Worm (Caenorhabditis elegans) whole organism, L1 larva: ENCODE results near the gene H03G16.5.

Source experiments
- C04F5.9 ChIP-seq: sonication (generic microtip); optimal IDR thresholded peaks from 2 replicates; lab custom pipeline; 2016; ENCODE audit warnings: missing genetic modification characterization, missing compliant biosample characterization
- C16A3.4 ChIP-seq: fragments of 150-350 bp; optimal IDR thresholded peaks from 2 replicates; lab custom pipeline; 2014; ENCODE audit warnings: missing biosample characterization, missing genetic modification characterization
- Y116A8C.19 ChIP-seq: sonication (generic microtip); optimal IDR thresholded peaks from 2 replicates; lab custom pipeline; 2016; ENCODE audit warnings: missing compliant biosample characterization, missing genetic modification characterization, borderline replicate concordance
- aha-1 ChIP-seq: fragments of 150-350 bp; optimal IDR thresholded peaks from 2 replicates; lab custom pipeline; 2014; ENCODE audit warnings: missing biosample characterization, missing genetic modification characterization
- aly-2 ChIP-seq: fragments of 150-350 bp; optimal IDR thresholded peaks from 2 replicates; lab custom pipeline; 2014; ENCODE audit warnings: missing biosample characterization, missing genetic modification characterization
- ceh-63 ChIP-seq: fragments of 200-800 bp; sonication (Bioruptor generic); optimal IDR thresholded peaks from 2 replicates; lab custom pipeline; 2018; ENCODE audit warnings: mild to moderate bottlenecking, missing genetic modification characterization, missing compliant biosample characterization
- ceh-90 ChIP-seq: sonication (generic microtip); optimal IDR thresholded peaks from 2 replicates; lab custom pipeline; 2016; ENCODE audit warnings: missing genetic modification characterization, missing compliant biosample characterization
- dsc-1 ChIP-seq: sonication (generic microtip); optimal IDR thresholded peaks from 2 replicates; lab custom pipeline; 2016; ENCODE audit warnings: mild to moderate bottlenecking, missing genetic modification characterization, missing compliant biosample characterization
- efl-1 ChIP-seq, 4 experiments: fragments of 150-350 bp; optimal IDR thresholded peaks in 3 of 4; peaks in 1 of 4; 1 replicate in 1 of 4; 2 replicates in 3 of 4; lab custom pipeline; 2014; ENCODE audit warnings: missing biosample characterization in 2 of 4, missing genetic modification characterization in 2 of 4, missing genetic modification reagents in 2 of 4
- elt-2 ChIP-seq: sonication (generic microtip); optimal IDR thresholded peaks from 2 replicates; lab custom pipeline; 2016; ENCODE audit warnings: missing genetic modification characterization, mild to moderate bottlenecking, inconsistent platforms, missing compliant biosample characterization, missing genetic modification reagents
- fkh-4 ChIP-seq: sonication (generic microtip); optimal IDR thresholded peaks from 2 replicates; lab custom pipeline; 2016; ENCODE audit warnings: missing compliant biosample characterization, missing genetic modification characterization, borderline replicate concordance
- grh-1 ChIP-seq: fragments of 200-800 bp; sonication (Bioruptor generic); IDR thresholded peaks from 2 replicates; pipeline ENCODE4 v1.3.6; 2022; ENCODE audit warnings: missing genetic modification reagents, missing genetic modification characterization, missing compliant biosample characterization
- irx-1 ChIP-seq: sonication (generic microtip); optimal IDR thresholded peaks from 2 replicates; lab custom pipeline; 2016; ENCODE audit warnings: missing genetic modification characterization, missing compliant biosample characterization
- isw-1 ChIP-seq: fragments of 200-800 bp; sonication (Bioruptor generic); IDR thresholded peaks from 2 replicates; pipeline ENCODE4 v1.3.6; 2022; ENCODE audit warnings: missing genetic modification characterization, missing compliant biosample characterization
- jun-1 ChIP-seq: fragments of 150-350 bp; optimal IDR thresholded peaks from 2 replicates; lab custom pipeline; 2014; ENCODE audit warnings: missing biosample characterization, missing genetic modification reagents, missing genetic modification characterization
- lin-13 ChIP-seq: fragments of 150-350 bp; optimal IDR thresholded peaks from 2 replicates; lab custom pipeline; 2014; ENCODE audit warnings: missing biosample characterization, missing genetic modification reagents, missing genetic modification characterization
- lin-14 ChIP-seq: fragments of 200-800 bp; sonication (Bioruptor generic); optimal IDR thresholded peaks from 2 replicates; lab custom pipeline; 2018; ENCODE audit warnings: mild to moderate bottlenecking, missing genetic modification characterization, moderate library complexity, missing compliant biosample characterization
- lin-35 ChIP-seq, 2 experiments: fragments of 150-350 bp; optimal IDR thresholded peaks; 2 replicates each; lab custom pipeline; 2014; ENCODE audit warnings: missing biosample characterization in 2 of 2, missing genetic modification characterization in 2 of 2, missing genetic modification reagents in 2 of 2
- lin-39 ChIP-seq: fragments of 150-350 bp; optimal IDR thresholded peaks from 2 replicates; lab custom pipeline; 2014; ENCODE audit warnings: missing biosample characterization, missing genetic modification reagents, missing genetic modification characterization
- lsy-2 ChIP-seq, 2 experiments: fragments of 150-350 bp; optimal IDR thresholded peaks; 2 replicates each; lab custom pipeline; 2014; ENCODE audit warnings: missing biosample characterization in 2 of 2, missing genetic modification characterization in 2 of 2
- nhr-12 ChIP-seq: sonication (generic microtip); optimal IDR thresholded peaks from 2 replicates; lab custom pipeline; 2017; ENCODE audit warnings: missing biosample characterization, missing genetic modification characterization
- nhr-19 ChIP-seq: fragments of 200-800 bp; sonication (Bioruptor generic); conservative IDR thresholded peaks from 2 replicates; pipeline ENCODE4 v1.3.6; 2022; ENCODE audit warnings: missing genetic modification characterization, missing compliant biosample characterization
- nhr-71 ChIP-seq: sonication (generic microtip); optimal IDR thresholded peaks from 2 replicates; lab custom pipeline; 2016; ENCODE audit warnings: mild to moderate bottlenecking, missing genetic modification characterization, moderate library complexity, missing compliant biosample characterization
- nhr-77 ChIP-seq: fragments of 150-350 bp; optimal IDR thresholded peaks from 2 replicates; lab custom pipeline; 2014; ENCODE audit warnings: missing biosample characterization, missing genetic modification characterization
- nhr-84 ChIP-seq: sonication (generic microtip); optimal IDR thresholded peaks from 2 replicates; lab custom pipeline; 2017; ENCODE audit warnings: missing biosample characterization, missing genetic modification characterization
- nhr-85 ChIP-seq: sonication (generic microtip); peaks from one replicate; lab custom pipeline; 2016; ENCODE audit warnings: missing genetic modification characterization, inconsistent platforms, missing compliant biosample characterization
- pax-3 ChIP-seq: fragments of 200-800 bp; sonication (Bioruptor generic); optimal IDR thresholded peaks from 2 replicates; lab custom pipeline; 2018; ENCODE audit warnings: mild to moderate bottlenecking, missing genetic modification characterization, moderate library complexity, missing compliant biosample characterization
- rnt-1 ChIP-seq: sonication (generic microtip); optimal IDR thresholded peaks from 2 replicates; lab custom pipeline; 2016; ENCODE audit warnings: mild to moderate bottlenecking, missing genetic modification characterization, moderate library complexity, missing compliant biosample characterization
- skn-1 ChIP-seq: fragments of 150-350 bp; optimal IDR thresholded peaks from 2 replicates; lab custom pipeline; 2014; ENCODE audit warnings: missing biosample characterization, missing genetic modification characterization
- snu-23 ChIP-seq: sonication (generic microtip); optimal IDR thresholded peaks from 2 replicates; lab custom pipeline; 2016; ENCODE audit warnings: missing genetic modification characterization, missing compliant biosample characterization
- sox-4 ChIP-seq: sonication (generic microtip); optimal IDR thresholded peaks from 2 replicates; lab custom pipeline; 2016; ENCODE audit warnings: missing genetic modification characterization, missing compliant biosample characterization
- swsn-7 ChIP-seq: sonication (generic microtip); optimal IDR thresholded peaks from 2 replicates; lab custom pipeline; 2016; ENCODE audit warnings: missing genetic modification characterization, missing compliant biosample characterization
- tbx-2 ChIP-seq: sonication (generic microtip); optimal IDR thresholded peaks from 2 replicates; lab custom pipeline; 2016; ENCODE audit warnings: missing genetic modification characterization, missing compliant biosample characterization
- tlp-1 ChIP-seq: fragments of 150-350 bp; optimal IDR thresholded peaks from 2 replicates; lab custom pipeline; 2014; ENCODE audit warnings: missing biosample characterization, missing genetic modification characterization
- unc-130 ChIP-seq: fragments of 150-350 bp; optimal IDR thresholded peaks from 2 replicates; lab custom pipeline; 2017; ENCODE audit warnings: missing biosample characterization, missing genetic modification characterization, inconsistent platforms
- unc-86 ChIP-seq: sonication (generic microtip); optimal IDR thresholded peaks from 2 replicates; lab custom pipeline; 2016; ENCODE audit warnings: missing genetic modification characterization, missing compliant biosample characterization
- unc-98 ChIP-seq: fragments of 200-800 bp; sonication (Bioruptor generic); IDR thresholded peaks from 2 replicates; pipeline ENCODE4 v1.3.6; 2022; ENCODE audit warnings: missing genetic modification characterization, missing compliant biosample characterization
- xbp-1 ChIP-seq: sonication (generic microtip); optimal IDR thresholded peaks from 2 replicates; lab custom pipeline; 2016; ENCODE audit warnings: missing genetic modification characterization, missing compliant biosample characterization
- ztf-11 ChIP-seq, 2 experiments: sonication (generic microtip); optimal IDR thresholded peaks; 2 replicates each; lab custom pipeline; 2016 to 2017; ENCODE audit warnings: missing genetic modification characterization in 2 of 2, missing biosample characterization in 1 of 2, missing compliant biosample characterization in 1 of 2
- ztf-4 ChIP-seq: fragments of 150-350 bp; optimal IDR thresholded peaks from 2 replicates; lab custom pipeline; 2014; ENCODE audit warnings: missing biosample characterization, missing genetic modification characterization

Gene H03G16.5

DNA sequence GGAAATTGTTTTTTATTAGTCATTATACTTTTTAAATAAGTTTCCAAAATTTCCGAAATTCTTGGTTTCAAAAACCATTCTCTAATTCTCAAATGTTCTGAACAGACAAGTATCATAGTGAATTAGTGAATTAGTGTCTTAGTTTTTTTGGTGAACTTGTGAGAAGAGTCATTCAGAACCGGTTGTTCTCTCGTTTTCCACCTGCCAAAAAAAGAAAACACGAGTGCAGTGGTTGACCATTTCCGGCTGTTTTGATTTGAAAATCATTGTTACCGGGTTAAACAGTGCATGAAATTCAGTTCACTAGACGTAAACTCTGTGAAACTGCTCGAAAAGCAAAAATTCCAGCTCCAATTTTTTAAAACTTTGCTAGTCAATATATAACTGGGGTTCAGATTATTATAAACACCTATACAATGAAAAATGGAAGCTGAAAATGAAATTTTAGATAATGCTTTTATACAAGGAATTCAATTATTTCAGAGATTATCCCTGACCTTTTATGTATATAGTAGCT is 16.9 kb downstream of the H03G16.5 start (continued):
- TF ChIP-seq nhr-84 (tag; lab: Kevin White, UChicago) (no peak), isw-1 (GFP tag; lab: Robert Waterston, UW) (no peak), C16A3.4 (tag; lab: Kevin White, UChicago) (no peak), elt-2 (tag; lab: Kevin White, UChicago) (no peak), lin-35 (GFP tag; optimal IDR thresholded peaks at IDR 0.05; lab: Kevin White, UChicago) (peak in 1 of 2 experiments; percentile 1), lin-13 (GFP tag; lab: Kevin White, UChicago) (no peak), jun-1 (no peak), swsn-7 (no peak), grh-1 (GFP tag; lab: Robert Waterston, UW) (peak; percentile 54), ceh-90 (no peak), nhr-19 (no peak), lin-39 (tag; lab: Kevin White, UChicago) (no peak), tbx-2 (tag; lab: Kevin White, UChicago) (no peak), pax-3 (no peak), nhr-85 (tag; lab: Kevin White, UChicago) (peak; percentile 80), ztf-11 (tag; optimal IDR thresholded peaks at IDR 0.05; lab: Kevin White, UChicago) (no peak), irx-1 (tag; lab: Kevin White, UChicago) (no peak), C04F5.9 (no peak), snu-23 (GFP tag; lab: Kevin White, UChicago) (peak; percentile 10), unc-130 (no peak), aha-1 (tag; lab: Kevin White, UChicago) (no peak)
- TF ChIP-seq, all 84 proteins: peak for 5

ce11 chrX:15039029-15039695 is 17.5 kb downstream of the H03G16.5 start:
- TF ChIP-seq dsc-1 (tag; lab: Kevin White, UChicago) (no peak), snu-23 (GFP tag; lab: Kevin White, UChicago) (peak; percentile 28), tlp-1 (tag; lab: Kevin White, UChicago) (no peak), xbp-1 (no peak), nhr-85 (tag; lab: Kevin White, UChicago) (no peak), unc-98 (GFP tag; lab: Robert Waterston, UW) (no peak), efl-1 (optimal IDR thresholded peaks at IDR 0.05; lab: Kevin White, UChicago) (no peak), efl-1 (GFP tag; optimal IDR thresholded peaks at IDR 0.05 in 1 of 2; lab: Kevin White, UChicago) (peak in 1 of 2 experiments; percentile 92), fkh-4 (tag; lab: Kevin White, UChicago) (peak; percentile 1), ceh-63 (GFP tag; lab: Kevin White, UChicago) (no peak), Y116A8C.19 (no peak), skn-1 (tag; lab: Kevin White, UChicago) (no peak), ztf-4 (no peak), rnt-1 (tag; lab: Kevin White, UChicago) (peak; percentile 42), swsn-7 (no peak), nhr-71 (tag; lab: Kevin White, UChicago) (peak; percentile 65), aly-2 (tag; lab: Kevin White, UChicago) (no peak), sox-4 (tag; lab: Kevin White, UChicago) (no peak), lin-14 (GFP tag; lab: Kevin White, UChicago) (peak; percentile 26), nhr-12 (tag; lab: Kevin White, UChicago) (no peak), unc-86 (tag; lab: Kevin White, UChicago) (no peak), lsy-2 (tag; optimal IDR thresholded peaks at IDR 0.05; lab: Kevin White, UChicago) (peak in 1 of 2 experiments; percentile 12), nhr-77 (no peak)
- TF ChIP-seq, all 84 proteins: peak for 7
